Worm (Caenorhabditis elegans) whole organism, L2 larva: ENCODE results near the gene srx-85.

ENCODE experiments used
- C34F6.9 ChIP-seq: fragments of 150-350 bp; optimal IDR thresholded peaks from 2 replicates; lab custom pipeline; 2014; ENCODE audit warnings: missing biosample characterization, missing genetic modification characterization
- F13H6.1 ChIP-seq: sonication (generic microtip); optimal IDR thresholded peaks from 2 replicates; lab custom pipeline; 2016; ENCODE audit warnings: missing genetic modification characterization, missing compliant biosample characterization
- R02D3.7 ChIP-seq: fragments of 150-350 bp; optimal IDR thresholded peaks from 2 replicates; lab custom pipeline; 2014; ENCODE audit warnings: missing biosample characterization, missing genetic modification characterization
- Y55F3AM.14 ChIP-seq: fragments of 200-800 bp; sonication (Bioruptor generic); optimal IDR thresholded peaks from 2 replicates; lab custom pipeline; 2018; ENCODE audit warnings: mild to moderate bottlenecking, missing genetic modification characterization, missing compliant biosample characterization
- ZK546.5 ChIP-seq: sonication (generic microtip); optimal IDR thresholded peaks from 2 replicates; lab custom pipeline; 2017; ENCODE audit warnings: missing biosample characterization, missing genetic modification characterization
- aly-2 ChIP-seq: fragments of 150-350 bp; optimal IDR thresholded peaks from 2 replicates; lab custom pipeline; 2014; ENCODE audit warnings: missing biosample characterization, missing genetic modification characterization
- ama-1 ChIP-seq: fragments of 150-350 bp; optimal IDR thresholded peaks from 2 replicates; lab custom pipeline; 2018; ENCODE audit warnings: inconsistent platforms
- blmp-1 ChIP-seq: sonication (generic microtip); optimal IDR thresholded peaks from 2 replicates; lab custom pipeline; 2017; ENCODE audit warnings: missing genetic modification characterization, mild to moderate bottlenecking, missing compliant biosample characterization, antibody characterized with exemption, moderate library complexity; ENCODE audit not compliant: insufficient read depth
- ceh-16 ChIP-seq: fragments of 150-350 bp; optimal IDR thresholded peaks from 2 replicates; lab custom pipeline; 2014; ENCODE audit warnings: missing biosample characterization, missing genetic modification characterization
- ceh-82 ChIP-seq: fragments of 150-350 bp; optimal IDR thresholded peaks from 2 replicates; lab custom pipeline; 2014; ENCODE audit warnings: missing biosample characterization, missing genetic modification characterization
- crh-2 ChIP-seq: sonication (generic microtip); optimal IDR thresholded peaks from 2 replicates; lab custom pipeline; 2017; ENCODE audit warnings: missing biosample characterization, missing genetic modification characterization
- dmd-4 ChIP-seq: sonication (generic microtip); optimal IDR thresholded peaks from 2 replicates; lab custom pipeline; 2017; ENCODE audit warnings: missing biosample characterization, missing genetic modification characterization
- egl-27 ChIP-seq: sonication (generic microtip); optimal IDR thresholded peaks from 3 replicates; lab custom pipeline; 2017; ENCODE audit warnings: missing biosample characterization, missing genetic modification reagents, missing genetic modification characterization
- elt-3 ChIP-seq: sonication (generic microtip); optimal IDR thresholded peaks from 2 replicates; lab custom pipeline; 2017; ENCODE audit warnings: missing biosample characterization, missing genetic modification characterization
- fos-1 ChIP-seq: fragments of 150-350 bp; optimal IDR thresholded peaks from 2 replicates; lab custom pipeline; 2014; ENCODE audit warnings: missing biosample characterization, missing genetic modification characterization
- gmeb-1 ChIP-seq: fragments of 150-350 bp; optimal IDR thresholded peaks from 2 replicates; lab custom pipeline; 2014; ENCODE audit warnings: missing biosample characterization, missing genetic modification characterization
- lin-13 ChIP-seq: fragments of 150-350 bp; optimal IDR thresholded peaks from 2 replicates; lab custom pipeline; 2014; ENCODE audit warnings: missing biosample characterization, missing genetic modification reagents, missing genetic modification characterization
- lin-39 ChIP-seq: fragments of 150-350 bp; optimal IDR thresholded peaks from 2 replicates; lab custom pipeline; 2014; ENCODE audit warnings: missing biosample characterization, missing genetic modification reagents, missing genetic modification characterization
- lsy-2 ChIP-seq, 2 experiments: fragments of 150-350 bp in 1 of 2; sonication (generic microtip) in 1 of 2; optimal IDR thresholded peaks; 2 replicates each; lab custom pipeline; 2014 to 2017; ENCODE audit warnings: missing biosample characterization in 2 of 2, missing genetic modification characterization in 2 of 2
- mab-5 ChIP-seq: fragments of 150-350 bp; optimal IDR thresholded peaks from 2 replicates; lab custom pipeline; 2014; ENCODE audit warnings: missing biosample characterization, missing genetic modification characterization
- nhr-12 ChIP-seq: fragments of 150-350 bp; optimal IDR thresholded peaks from 2 replicates; lab custom pipeline; 2014; ENCODE audit warnings: missing biosample characterization, missing genetic modification characterization
- nhr-129 ChIP-seq: fragments of 150-350 bp; optimal IDR thresholded peaks from 2 replicates; lab custom pipeline; 2014; ENCODE audit warnings: missing biosample characterization, missing genetic modification characterization
- nhr-21 ChIP-seq: fragments of 150-350 bp; optimal IDR thresholded peaks from 2 replicates; lab custom pipeline; 2014; ENCODE audit warnings: missing biosample characterization, missing genetic modification characterization
- nhr-237 ChIP-seq: fragments of 150-350 bp; optimal IDR thresholded peaks from 2 replicates; lab custom pipeline; 2014; ENCODE audit warnings: missing biosample characterization, missing genetic modification characterization
- nhr-25 ChIP-seq: fragments of 150-350 bp; sonication (generic microtip); optimal IDR thresholded peaks from 3 replicates; lab custom pipeline; 2014; ENCODE audit warnings: missing biosample characterization, missing genetic modification characterization
- nhr-6 ChIP-seq: fragments of 150-350 bp; optimal IDR thresholded peaks from 2 replicates; lab custom pipeline; 2014; ENCODE audit warnings: missing biosample characterization, missing genetic modification characterization
- sem-4 ChIP-seq: fragments of 150-350 bp; optimal IDR thresholded peaks from 2 replicates; lab custom pipeline; 2014; ENCODE audit warnings: missing biosample characterization, missing genetic modification reagents, missing genetic modification characterization
- sma-3 ChIP-seq: sonication (generic microtip); optimal IDR thresholded peaks from 2 replicates; lab custom pipeline; 2016; ENCODE audit warnings: missing genetic modification reagents, missing genetic modification characterization, missing compliant biosample characterization
- sma-9 ChIP-seq, 2 experiments: fragments of 150-350 bp in 1 of 2; sonication (generic microtip) in 1 of 2; optimal IDR thresholded peaks; 2 replicates each; lab custom pipeline; 2014 to 2016; ENCODE audit warnings: missing genetic modification characterization in 2 of 2, mild to moderate bottlenecking in 1 of 2, missing biosample characterization in 1 of 2, missing compliant biosample characterization in 1 of 2, missing genetic modification reagents in 1 of 2, moderate library complexity in 1 of 2
- unc-39 ChIP-seq: fragments of 150-350 bp; optimal IDR thresholded peaks from 2 replicates; lab custom pipeline; 2014; ENCODE audit warnings: missing biosample characterization, missing genetic modification characterization
- unc-55 ChIP-seq: fragments of 150-350 bp; sonication (generic microtip); optimal IDR thresholded peaks from 3 replicates; lab custom pipeline; 2014; ENCODE audit warnings: missing biosample characterization, missing genetic modification reagents, missing genetic modification characterization
- unc-62 ChIP-seq: fragments of 150-350 bp; optimal IDR thresholded peaks from 2 replicates; lab custom pipeline; 2014; ENCODE audit warnings: missing biosample characterization, missing genetic modification reagents, missing genetic modification characterization

Gene srx-85

ce11 chrV:11534495-11535189 lies 17.8 kb upstream of the srx-85 start:
- TF ChIP-seq F13H6.1 (tag; lab: Kevin White, UChicago) (peak; percentile 7), blmp-1 (tag; lab: Kevin White, UChicago) (peak; percentile 96), fos-1 (peak; percentile 93), egl-27 (tag; lab: Kevin White, UChicago) (peak; percentile 19), gmeb-1 (tag; lab: Kevin White, UChicago) (peak; percentile 65), sem-4 (tag; lab: Kevin White, UChicago) (no peak), ZK546.5 (tag; lab: Kevin White, UChicago) (no peak), sma-9 (GFP tag; optimal IDR thresholded peaks at IDR 0.05; lab: Kevin White, UChicago) (peak; percentile 87), sma-9 (tag; optimal IDR thresholded peaks at IDR 0.05; lab: Kevin White, UChicago) (no peak), nhr-129 (tag; lab: Kevin White, UChicago) (peak; percentile 58), nhr-21 (peak; percentile 56), nhr-12 (no peak), nhr-25 (tag; lab: Kevin White, UChicago) (peak; percentile 50), lsy-2 (tag; optimal IDR thresholded peaks at IDR 0.05; lab: Kevin White, UChicago) (peak in 1 of 2 experiments; percentile 29), crh-2 (tag; lab: Kevin White, UChicago) (peak; percentile 60), sma-3 (peak; percentile 43), ceh-16 (no peak)

ce11 chrV:11535504-11536062 lies 16.9 kb upstream of the srx-85 start:
- TF ChIP-seq F13H6.1 (tag; lab: Kevin White, UChicago) (peak; percentile 64), ama-1 (lab: Kevin White, UChicago) (no peak), gmeb-1 (tag; lab: Kevin White, UChicago) (no peak), nhr-129 (tag; lab: Kevin White, UChicago) (peak; percentile 38), sma-3 (no peak), nhr-25 (tag; lab: Kevin White, UChicago) (no peak), lin-13 (GFP tag; lab: Kevin White, UChicago) (no peak), sma-9 (GFP tag; optimal IDR thresholded peaks at IDR 0.05; lab: Kevin White, UChicago) (peak; percentile 68), sma-9 (tag; optimal IDR thresholded peaks at IDR 0.05; lab: Kevin White, UChicago) (no peak), mab-5 (peak; percentile 19), ceh-82 (no peak), lsy-2 (tag; optimal IDR thresholded peaks at IDR 0.05; lab: Kevin White, UChicago) (peak in 1 of 2 experiments; percentile 27), nhr-12 (no peak), C34F6.9 (tag; lab: Kevin White, UChicago) (peak; percentile 26), crh-2 (tag; lab: Kevin White, UChicago) (peak; percentile 60), fos-1 (peak; percentile 70), sem-4 (tag; lab: Kevin White, UChicago) (peak; percentile 16)
- TF ChIP-seq, all 48 proteins: peak for 9

- TF ChIP-seq fos-1 = no peak
- TF ChIP-seq ama-1 (lab: Kevin White, UChicago) = no peak
- no peak for TF ChIP-seq sma-9 (GFP tag; optimal IDR thresholded peaks at IDR 0.05; lab: Kevin White, UChicago)
- no peak for TF ChIP-seq sma-9 (tag; optimal IDR thresholded peaks at IDR 0.05; lab: Kevin White, UChicago)
- TF ChIP-seq C34F6.9 (tag; lab: Kevin White, UChicago) = peak; percentile 14
Measured at ce11 chrV:11536667-11537066, 15.8 kb upstream of the srx-85 start.

- TF ChIP-seq egl-27 (tag; lab: Kevin White, UChicago) = no peak
- no peak for TF ChIP-seq unc-55
- TF ChIP-seq nhr-6 (tag; lab: Kevin White, UChicago) = no peak
- TF ChIP-seq F13H6.1 (tag; lab: Kevin White, UChicago) = no peak
- TF ChIP-seq ZK546.5 (tag; lab: Kevin White, UChicago) = no peak
- no peak for TF ChIP-seq nhr-21
- no peak for TF ChIP-seq sma-3
- TF ChIP-seq sma-9 (GFP tag; optimal IDR thresholded peaks at IDR 0.05; lab: Kevin White, UChicago) = no peak
- no peak for TF ChIP-seq sma-9 (tag; optimal IDR thresholded peaks at IDR 0.05; lab: Kevin White, UChicago)
- TF ChIP-seq lin-39 (tag; lab: Kevin White, UChicago) = no peak
- no peak for TF ChIP-seq ama-1 (lab: Kevin White, UChicago)
- no peak for TF ChIP-seq Y55F3AM.14 (GFP tag; lab: Kevin White, UChicago)
- TF ChIP-seq nhr-129 (tag; lab: Kevin White, UChicago) = no peak
- TF ChIP-seq blmp-1 (tag; lab: Kevin White, UChicago) = no peak
- no peak for TF ChIP-seq unc-62 (GFP tag; lab: Kevin White, UChicago)
- no peak for TF ChIP-seq unc-39 (tag; lab: Kevin White, UChicago)
- no peak for TF ChIP-seq lin-13 (GFP tag; lab: Kevin White, UChicago)
Measured at ce11 chrV:11539502-11539901, 13.0 kb upstream of the srx-85 start.

- no peak for TF ChIP-seq sem-4 (tag; lab: Kevin White, UChicago)
- TF ChIP-seq elt-3 (tag; lab: Kevin White, UChicago) = no peak
- no peak for TF ChIP-seq blmp-1 (tag; lab: Kevin White, UChicago)
- no peak for TF ChIP-seq ama-1 (lab: Kevin White, UChicago)
- TF ChIP-seq R02D3.7 (tag; lab: Kevin White, UChicago) = no peak
- TF ChIP-seq lin-39 (tag; lab: Kevin White, UChicago) = no peak
- no peak for TF ChIP-seq nhr-21
- TF ChIP-seq ceh-82 = no peak
- TF ChIP-seq nhr-237 (tag; lab: Kevin White, UChicago) = no peak
- no peak for TF ChIP-seq dmd-4
- no peak for TF ChIP-seq unc-62 (GFP tag; lab: Kevin White, UChicago)
- TF ChIP-seq aly-2 (tag; lab: Kevin White, UChicago) = no peak
- no peak for TF ChIP-seq unc-55
- no peak for TF ChIP-seq ceh-16
- no peak for TF ChIP-seq nhr-25 (tag; lab: Kevin White, UChicago)
- TF ChIP-seq, all 48 proteins: peak for 0
Measured at ce11 chrV:11541284-11541683, 11.2 kb upstream of the srx-85 start.
